Fruit fly (Drosophila melanogaster): ENCODE results near the gene CG7714.

CG7714 gene

DNA sequence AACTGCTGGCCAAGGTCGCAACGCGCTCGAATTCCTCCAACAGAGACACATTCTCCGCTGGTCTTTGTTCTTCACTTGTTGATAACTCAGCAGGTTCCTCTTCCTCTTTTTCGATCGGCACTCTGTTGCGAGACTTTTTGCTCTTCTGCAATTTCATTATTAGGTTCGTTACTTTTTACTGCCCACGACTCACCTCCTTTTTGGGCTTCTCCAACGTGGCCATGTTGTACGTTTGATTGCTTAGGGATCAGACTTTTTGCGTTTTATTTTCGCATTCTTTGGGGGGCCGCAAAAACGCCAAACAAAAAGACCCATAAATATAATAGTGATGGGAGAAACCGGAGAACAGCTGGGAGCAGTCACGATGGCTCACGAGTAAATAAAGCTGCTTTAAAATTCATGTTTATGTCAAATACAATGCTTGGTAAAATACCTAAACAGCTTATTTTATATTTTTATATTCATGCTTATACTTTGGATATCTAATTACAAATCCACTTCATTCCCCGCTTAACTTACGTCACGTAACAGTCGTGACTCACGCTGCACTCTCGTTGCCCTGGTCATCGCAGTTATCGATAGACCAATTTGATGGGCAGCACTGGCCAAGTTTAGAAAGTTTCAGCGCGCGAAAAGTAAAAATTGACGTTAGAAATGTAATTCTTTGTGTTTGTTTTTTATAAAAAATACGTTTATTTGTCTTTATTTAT, 32.5 kb upstream of the CG7714 start, which contains the start of gene Epg5 (continued):
- TF ChIP-seq CG8319 (GFP tag; optimal IDR thresholded peaks at IDR 0.05) (no peak), CG6276 (GFP tag; optimal IDR thresholded peaks at IDR 0.05) (no peak), Eip93F (GFP tag; optimal IDR thresholded peaks at IDR 0.05) (peak; percentile 25), CG6792 (GFP tag; optimal IDR thresholded peaks at IDR 0.05) (peak; percentile 70), CG9139 (GFP tag; optimal IDR thresholded peaks at IDR 0.05) (no peak), cyc (GFP tag; optimal IDR thresholded peaks at IDR 0.05) (peak; percentile 79), Gug (GFP tag; IDR thresholded peaks at IDR 0.05) (peak; percentile 50; the same call in 1 of the 2 replicates), Hr4 (GFP tag; optimal IDR thresholded peaks at IDR 0.05) (no peak), Ets96B (tag; optimal IDR thresholded peaks at IDR 0.05) (no peak), topi (GFP tag; optimal IDR thresholded peaks at IDR 0.05) (no peak), fd59A (GFP tag; optimal IDR thresholded peaks at IDR 0.05) (peak; percentile 32), CG6163 (GFP tag; IDR thresholded peaks at IDR 0.05) (peak; percentile 37; the same call in 1 of the 3 replicates)

DNA sequence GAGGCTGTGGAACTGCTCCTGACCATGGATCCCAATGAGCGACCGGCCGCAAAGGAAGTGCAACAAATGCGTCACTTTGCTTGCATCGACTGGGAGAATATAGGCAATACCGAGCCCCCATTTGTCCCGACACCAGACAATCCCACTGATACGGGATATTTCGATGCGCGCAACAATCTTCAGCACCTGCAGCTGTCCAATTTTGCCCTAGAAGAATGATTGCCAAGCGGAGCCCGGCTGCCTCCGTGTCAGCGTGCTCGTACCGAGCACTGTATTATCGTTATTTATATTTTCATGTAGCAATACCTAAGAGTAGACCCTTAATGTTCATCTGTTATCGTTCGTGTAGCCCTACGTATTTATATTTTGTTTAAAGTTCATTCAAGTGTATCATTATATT, 23.6 kb upstream of the CG7714 start:
- TF ChIP-seq Blimp-1 (GFP tag; optimal IDR thresholded peaks at IDR 0.05) (no peak), CG8319 (GFP tag; optimal IDR thresholded peaks at IDR 0.05) (no peak), svp (GFP tag) (peak; percentile 96), CG7368 (GFP tag; optimal IDR thresholded peaks at IDR 0.05) (no peak)

DNA sequence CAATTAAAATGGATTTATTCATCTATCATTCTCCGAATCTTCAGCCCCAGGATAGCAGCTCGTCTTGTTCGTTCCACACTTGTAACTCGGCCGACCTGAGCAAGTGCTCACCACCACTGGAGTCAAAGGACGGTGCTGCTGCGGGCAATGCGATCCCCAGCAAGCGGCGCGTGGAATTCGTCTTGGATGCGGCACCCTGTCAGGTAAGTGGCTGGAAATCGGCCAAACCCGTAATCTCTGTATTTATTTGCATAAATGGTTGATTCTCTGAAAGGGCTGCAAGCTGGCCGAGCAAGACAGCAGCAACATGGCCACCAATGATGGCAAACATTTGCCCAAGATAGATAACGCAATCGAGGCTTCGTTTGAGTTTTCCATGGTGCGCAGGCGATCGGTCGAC, 21.9 kb upstream of the CG7714 start:
- TF ChIP-seq CG4318 (GFP tag; optimal IDR thresholded peaks at IDR 0.05) (no peak), Ets96B (tag; optimal IDR thresholded peaks at IDR 0.05) (no peak), Sox15 (GFP tag; optimal IDR thresholded peaks at IDR 0.05) (no peak), CG31627 (GFP tag; optimal IDR thresholded peaks at IDR 0.05) (no peak), CG1621 (tag; optimal IDR thresholded peaks at IDR 0.05) (no peak), ss (GFP tag; optimal IDR thresholded peaks at IDR 0.05) (no peak), dsx (GFP tag; optimal IDR thresholded peaks at IDR 0.05; ENCODE audit: poor library complexity, severe bottlenecking) (no peak), lz (GFP tag; optimal IDR thresholded peaks at IDR 0.05) (no peak), topi (GFP tag; optimal IDR thresholded peaks at IDR 0.05) (no peak), fd85E (GFP tag; optimal IDR thresholded peaks at IDR 0.05) (no peak), fd59A (GFP tag; optimal IDR thresholded peaks at IDR 0.05) (no peak), salr (GFP tag; optimal IDR thresholded peaks at IDR 0.05) (no peak), vri (GFP tag; optimal IDR thresholded peaks at IDR 0.05) (no peak), CG32006 (GFP tag; optimal IDR thresholded peaks at IDR 0.05) (no peak), CG16779 (tag; optimal IDR thresholded peaks at IDR 0.05) (no peak), Blimp-1 (GFP tag; optimal IDR thresholded peaks at IDR 0.05) (no peak), CG3032 (tag; optimal IDR thresholded peaks at IDR 0.05) (no peak), CG11902 (GFP tag; optimal IDR thresholded peaks at IDR 0.05) (no peak), Eip93F (GFP tag; optimal IDR thresholded peaks at IDR 0.05) (no peak), Hr39 (GFP tag; optimal IDR thresholded peaks at IDR 0.05) (no peak)

DNA sequence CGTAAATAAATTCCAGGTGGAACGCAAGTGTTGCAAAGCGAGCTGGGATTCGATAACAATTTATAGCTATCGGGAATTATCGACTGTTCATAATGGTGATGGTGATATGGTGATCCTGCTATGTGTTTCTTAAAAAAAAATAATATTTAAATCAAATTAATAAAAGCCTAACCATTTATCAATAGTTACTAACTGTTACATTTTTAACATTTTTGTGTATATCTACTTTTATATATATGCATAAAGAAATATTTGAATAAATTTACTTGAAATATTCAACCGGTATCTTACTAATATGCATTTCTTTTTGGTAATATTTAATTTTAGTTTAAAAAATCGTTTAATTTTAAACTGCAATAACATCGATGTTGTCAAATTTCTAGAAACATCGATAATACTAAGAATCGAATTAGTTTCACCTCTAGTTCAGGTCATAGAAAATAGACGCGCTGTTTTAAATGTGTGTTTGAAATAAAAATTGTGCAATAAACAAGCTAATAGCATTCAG, 19.8 kb upstream of the CG7714 start, which contains the start of the genes PGS1 and gwl:
TSS of gene PGS1 (minus strand) at position 81 of the 508 bp plus-strand sequence.
TSS of gene gwl (plus strand) at position 410 of the 508 bp plus-strand sequence.
- TF ChIP-seq eg (GFP tag; IDR thresholded peaks at IDR 0.05) (peak; percentile 83), Sox15 (GFP tag; optimal IDR thresholded peaks at IDR 0.05) (peak; percentile 50), esn (GFP tag; optimal IDR thresholded peaks at IDR 0.05) (peak; percentile 78), CG4318 (GFP tag; optimal IDR thresholded peaks at IDR 0.05) (no peak), Met (GFP tag; optimal IDR thresholded peaks at IDR 0.05) (no peak), dac (GFP tag; optimal IDR thresholded peaks at IDR 0.05) (no peak), vri (GFP tag; optimal IDR thresholded peaks at IDR 0.05) (no peak), CG7368 (GFP tag; optimal IDR thresholded peaks at IDR 0.05) (no peak), Lpt (GFP tag; optimal IDR thresholded peaks at IDR 0.05) (peak; percentile 32), CG34406 (GFP tag; optimal IDR thresholded peaks at IDR 0.05) (peak; percentile 58), net (GFP tag; optimal IDR thresholded peaks at IDR 0.05) (no peak), achi (GFP tag; optimal IDR thresholded peaks at IDR 0.05) (no peak), Ets96B (tag; optimal IDR thresholded peaks at IDR 0.05) (peak; percentile 73), Eip78C (GFP tag) (no peak), CG1621 (tag; optimal IDR thresholded peaks at IDR 0.05) (no peak), CG3919 (GFP tag; optimal IDR thresholded peaks at IDR 0.05) (peak; percentile 65), Blimp-1 (GFP tag; optimal IDR thresholded peaks at IDR 0.05) (peak; percentile 7), Hr39 (GFP tag; optimal IDR thresholded peaks at IDR 0.05) (no peak), CG3032 (tag; optimal IDR thresholded peaks at IDR 0.05) (peak; percentile 74), Hr4 (GFP tag; optimal IDR thresholded peaks at IDR 0.05) (no peak), CG6854 (GFP tag; optimal IDR thresholded peaks at IDR 0.05) (no peak), pdm3 (GFP tag; optimal IDR thresholded peaks at IDR 0.05) (no peak), Hr38 (GFP tag; optimal IDR thresholded peaks at IDR 0.05) (no peak), CG11762 (GFP tag; optimal IDR thresholded peaks at IDR 0.05; ENCODE audit: insufficient read depth) (peak; percentile 52), CG32006 (GFP tag; optimal IDR thresholded peaks at IDR 0.05) (no peak)

Measured in whole organism, prepupa.